Worm (Caenorhabditis elegans) whole organism, late embryonic: ENCODE measurements around the gene Y32B12C.1.

ENCODE experiments used
- C08G9.2 ChIP-seq: sonication (generic microtip); optimal IDR thresholded peaks from 2 replicates; lab custom pipeline; 2016; ENCODE audit warnings: mild to moderate bottlenecking, missing genetic modification characterization, moderate library complexity, missing compliant biosample characterization
- ceh-31 ChIP-seq: sonication (generic microtip); optimal IDR thresholded peaks from 2 replicates; lab custom pipeline; 2016; ENCODE audit warnings: missing genetic modification characterization, missing compliant biosample characterization
- ceh-45 ChIP-seq: fragments of 200-800 bp; sonication (Bioruptor generic); IDR thresholded peaks from 2 replicates; pipeline ENCODE4 v1.3.6; 2022; ENCODE audit warnings: missing genetic modification reagents, missing genetic modification characterization, missing compliant biosample characterization
- elt-2 ChIP-seq: sonication (generic microtip); optimal IDR thresholded peaks from 2 replicates; lab custom pipeline; 2016; ENCODE audit warnings: missing genetic modification reagents, missing genetic modification characterization, missing compliant biosample characterization
- hlh-15 ChIP-seq: sonication (generic microtip); optimal IDR thresholded peaks from 2 replicates; lab custom pipeline; 2016; ENCODE audit warnings: missing genetic modification characterization, missing compliant biosample characterization
- lin-11 ChIP-seq: fragments of 200-800 bp; sonication (Bioruptor generic); optimal IDR thresholded peaks from 2 replicates; lab custom pipeline; 2018; ENCODE audit warnings: mild to moderate bottlenecking, missing genetic modification characterization, missing compliant biosample characterization
- madf-2 ChIP-seq: sonication (generic microtip); optimal IDR thresholded peaks from 2 replicates; lab custom pipeline; 2017; ENCODE audit warnings: missing genetic modification characterization, missing compliant biosample characterization
- pax-1 ChIP-seq: fragments of 150-350 bp; optimal IDR thresholded peaks from 2 replicates; lab custom pipeline; 2014; ENCODE audit warnings: missing biosample characterization, missing genetic modification characterization
- rnt-1 ChIP-seq: sonication (generic microtip); optimal IDR thresholded peaks from 2 replicates; lab custom pipeline; 2016; ENCODE audit warnings: missing genetic modification characterization, missing compliant biosample characterization
- sox-2 ChIP-seq: fragments of 200-800 bp; sonication (Bioruptor generic); IDR thresholded peaks from 2 replicates; pipeline ENCODE4 v1.3.6; 2022; ENCODE audit warnings: missing genetic modification reagents, missing genetic modification characterization, missing compliant biosample characterization

DNA sequence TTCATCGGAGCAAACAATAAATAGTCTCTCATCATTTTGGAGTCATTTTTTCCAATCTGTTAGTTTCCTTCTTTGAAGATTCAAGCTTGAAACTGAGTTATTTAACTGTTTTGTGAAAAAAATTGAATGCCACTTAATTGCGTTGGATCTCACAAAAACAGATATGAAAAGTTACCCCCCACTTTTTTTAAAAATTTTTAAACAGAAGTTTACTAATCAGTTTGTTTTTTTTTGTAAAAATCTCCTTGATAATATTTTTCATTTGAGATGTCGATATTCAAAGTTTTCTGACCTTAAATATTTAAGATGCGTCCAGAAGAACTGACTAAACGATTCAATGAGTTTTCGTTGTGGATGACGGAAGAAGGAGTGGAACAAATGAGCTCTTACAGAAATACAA is at the start of gene Y32B12C.1:
- TF ChIP-seq pax-1 (tag; lab: Kevin White, UChicago) (no peak), C08G9.2 (tag; lab: Kevin White, UChicago) (no peak), hlh-15 (tag; lab: Kevin White, UChicago) (no peak), rnt-1 (tag; lab: Kevin White, UChicago) (no peak), elt-2 (tag; lab: Kevin White, UChicago) (no peak), madf-2 (tag; lab: Kevin White, UChicago) (no peak), sox-2 (GFP tag; lab: Robert Waterston, UW) (no peak), ceh-31 (tag; lab: Kevin White, UChicago) (no peak), ceh-45 (no peak), lin-11 (tag; lab: Kevin White, UChicago) (no peak)
